Worm (Caenorhabditis elegans) whole organism, L3 larva: Measurements from ENCODE around the gene dyf-6.

Source experiments
- R02D3.7 ChIP-seq: fragments of 150-350 bp; optimal IDR thresholded peaks from 2 replicates; lab custom pipeline; 2014; ENCODE audit warnings: missing biosample characterization, missing genetic modification characterization
- ZK546.5 ChIP-seq: sonication (generic microtip); optimal IDR thresholded peaks from 2 replicates; lab custom pipeline; 2017; ENCODE audit warnings: missing biosample characterization, missing genetic modification characterization
- aly-2 ChIP-seq: fragments of 150-350 bp; optimal IDR thresholded peaks from 2 replicates; lab custom pipeline; 2014; ENCODE audit warnings: missing biosample characterization, missing genetic modification characterization
- ama-1 ChIP-seq: fragments of 150-350 bp; optimal IDR thresholded peaks from 2 replicates; lab custom pipeline; 2018
- ceh-16 ChIP-seq: sonication (generic microtip); optimal IDR thresholded peaks from 2 replicates; lab custom pipeline; 2017; ENCODE audit warnings: missing biosample characterization, missing genetic modification characterization
- ceh-28 ChIP-seq: fragments of 150-350 bp; optimal IDR thresholded peaks from 2 replicates; lab custom pipeline; 2014; ENCODE audit warnings: missing biosample characterization, missing genetic modification reagents, missing genetic modification characterization
- ceh-82 ChIP-seq: fragments of 150-350 bp; optimal IDR thresholded peaks from 2 replicates; lab custom pipeline; 2014; ENCODE audit warnings: missing biosample characterization, missing genetic modification characterization
- ceh-9 ChIP-seq: sonication (generic microtip); optimal IDR thresholded peaks from 2 replicates; lab custom pipeline; 2018; ENCODE audit warnings: missing biosample characterization, missing genetic modification characterization
- daf-12 ChIP-seq: fragments of 150-350 bp; optimal IDR thresholded peaks from 2 replicates; lab custom pipeline; 2014; ENCODE audit warnings: missing biosample characterization, missing genetic modification reagents, missing genetic modification characterization
- egl-27 ChIP-seq: sonication (generic microtip); optimal IDR thresholded peaks from 4 replicates; lab custom pipeline; 2017; ENCODE audit warnings: missing biosample characterization, missing genetic modification reagents, missing genetic modification characterization
- egl-5 ChIP-seq: fragments of 150-350 bp; optimal IDR thresholded peaks from 2 replicates; lab custom pipeline; 2017; ENCODE audit warnings: missing biosample characterization, missing genetic modification reagents, missing genetic modification characterization, inconsistent platforms
- elt-1 ChIP-seq: fragments of 150-350 bp; optimal IDR thresholded peaks from 2 replicates; lab custom pipeline; 2014; ENCODE audit warnings: missing biosample characterization, missing genetic modification characterization
- elt-2 ChIP-seq: sonication (generic microtip); optimal IDR thresholded peaks from 2 replicates; lab custom pipeline; 2016; ENCODE audit warnings: missing genetic modification reagents, mild to moderate bottlenecking, missing genetic modification characterization, missing compliant biosample characterization
- elt-3 ChIP-seq, 3 experiments: fragments of 150-350 bp in 1 of 3; sonication (generic microtip) in 2 of 3; optimal IDR thresholded peaks; 2 replicates in 2 of 3; 4 replicates in 1 of 3; lab custom pipeline; 2014 to 2017; ENCODE audit warnings: missing biosample characterization in 3 of 3, missing genetic modification characterization in 3 of 3
- eor-1 ChIP-seq, 2 experiments: fragments of 150-350 bp; optimal IDR thresholded peaks; 2 replicates each; lab custom pipeline; 2014 to 2018; ENCODE audit warnings: missing biosample characterization in 2 of 2, missing genetic modification characterization in 2 of 2
- fkh-10 ChIP-seq: sonication (generic microtip); optimal IDR thresholded peaks from 2 replicates; lab custom pipeline; 2017; ENCODE audit warnings: missing biosample characterization, missing genetic modification reagents, missing genetic modification characterization
- fkh-2 ChIP-seq: fragments of 150-350 bp; optimal IDR thresholded peaks from 2 replicates; lab custom pipeline; 2014; ENCODE audit warnings: missing biosample characterization, missing genetic modification reagents, missing genetic modification characterization
- fos-1 ChIP-seq: fragments of 150-350 bp; optimal IDR thresholded peaks from 2 replicates; lab custom pipeline; 2014; ENCODE audit warnings: missing biosample characterization, missing genetic modification characterization
- hmg-11 ChIP-seq: sonication (generic microtip); optimal IDR thresholded peaks from 2 replicates; lab custom pipeline; 2016; ENCODE audit warnings: missing genetic modification characterization, missing compliant biosample characterization
- jun-1 ChIP-seq: fragments of 150-350 bp; optimal IDR thresholded peaks from 2 replicates; lab custom pipeline; 2014; ENCODE audit warnings: missing biosample characterization, missing genetic modification reagents, missing genetic modification characterization
- lin-15B ChIP-seq: fragments of 150-350 bp; optimal IDR thresholded peaks from 2 replicates; lab custom pipeline; 2014; ENCODE audit warnings: missing biosample characterization, missing genetic modification characterization
- lin-39 ChIP-seq: fragments of 150-350 bp; optimal IDR thresholded peaks from 2 replicates; lab custom pipeline; 2018; ENCODE audit warnings: missing biosample characterization, missing genetic modification reagents, missing genetic modification characterization
- lsy-12 ChIP-seq: sonication (generic microtip); optimal IDR thresholded peaks from 2 replicates; lab custom pipeline; 2016; ENCODE audit warnings: mild to moderate bottlenecking, missing genetic modification characterization, missing compliant biosample characterization
- mdl-1 ChIP-seq: fragments of 150-350 bp; optimal IDR thresholded peaks from 2 replicates; lab custom pipeline; 2014; ENCODE audit warnings: missing biosample characterization, missing genetic modification characterization
- mml-1 ChIP-seq: fragments of 150-350 bp; sonication (generic microtip); optimal IDR thresholded peaks from 3 replicates; lab custom pipeline; 2014; ENCODE audit warnings: missing biosample characterization, missing genetic modification characterization
- nfya-1 ChIP-seq: sonication (generic microtip); optimal IDR thresholded peaks from 2 replicates; lab custom pipeline; 2017; ENCODE audit warnings: missing genetic modification characterization, mild to moderate bottlenecking, missing compliant biosample characterization, antibody characterized with exemption, moderate library complexity; ENCODE audit not compliant: insufficient read depth
- nhr-11 ChIP-seq: fragments of 150-350 bp; optimal IDR thresholded peaks from 2 replicates; lab custom pipeline; 2014; ENCODE audit warnings: missing biosample characterization, missing genetic modification characterization
- nhr-12 ChIP-seq: fragments of 150-350 bp; optimal IDR thresholded peaks from 2 replicates; lab custom pipeline; 2014; ENCODE audit warnings: missing biosample characterization, missing genetic modification characterization
- nhr-23 ChIP-seq: fragments of 150-350 bp; optimal IDR thresholded peaks from 2 replicates; lab custom pipeline; 2014; ENCODE audit warnings: missing biosample characterization, missing genetic modification reagents, missing genetic modification characterization
- nhr-237 ChIP-seq: fragments of 150-350 bp; optimal IDR thresholded peaks from 2 replicates; lab custom pipeline; 2014; ENCODE audit warnings: missing biosample characterization, missing genetic modification characterization
- nhr-25 ChIP-seq: sonication (generic microtip); optimal IDR thresholded peaks from 2 replicates; lab custom pipeline; 2017; ENCODE audit warnings: missing biosample characterization, missing genetic modification characterization
- nhr-28 ChIP-seq: fragments of 150-350 bp; optimal IDR thresholded peaks from 2 replicates; lab custom pipeline; 2014; ENCODE audit warnings: missing biosample characterization, missing genetic modification characterization
- nhr-43 ChIP-seq: sonication (generic microtip); optimal IDR thresholded peaks from 2 replicates; lab custom pipeline; 2016; ENCODE audit warnings: mild to moderate bottlenecking, missing genetic modification characterization, missing compliant biosample characterization; ENCODE audit not compliant: poor library complexity, severe bottlenecking
- nhr-67 ChIP-seq: fragments of 150-350 bp; optimal IDR thresholded peaks from 2 replicates; lab custom pipeline; 2014; ENCODE audit warnings: missing biosample characterization, missing genetic modification characterization
- nhr-76 ChIP-seq: fragments of 150-350 bp; sonication (generic microtip); optimal IDR thresholded peaks from 5 replicates; lab custom pipeline; 2014; ENCODE audit warnings: missing biosample characterization, missing genetic modification characterization
- nhr-77 ChIP-seq: fragments of 150-350 bp; optimal IDR thresholded peaks from 2 replicates; lab custom pipeline; 2014; ENCODE audit warnings: missing biosample characterization, missing genetic modification characterization
- pha-4 ChIP-seq: fragments of 150-350 bp; optimal IDR thresholded peaks from 2 replicates; lab custom pipeline; 2014; ENCODE audit warnings: missing biosample characterization, missing genetic modification reagents, missing genetic modification characterization
- pqm-1 ChIP-seq: fragments of 150-350 bp; optimal IDR thresholded peaks from 2 replicates; lab custom pipeline; 2017; ENCODE audit warnings: missing biosample characterization, missing genetic modification characterization, inconsistent platforms
- sea-2 ChIP-seq: fragments of 150-350 bp; sonication (generic microtip); optimal IDR thresholded peaks from 4 replicates; lab custom pipeline; 2014; ENCODE audit warnings: missing biosample characterization, missing genetic modification reagents, missing genetic modification characterization
- skn-1 ChIP-seq: fragments of 150-350 bp; optimal IDR thresholded peaks from 2 replicates; lab custom pipeline; 2014; ENCODE audit warnings: missing biosample characterization, missing genetic modification characterization
- snpc-4 ChIP-seq: fragments of 150-350 bp; optimal IDR thresholded peaks from 2 replicates; lab custom pipeline; 2014; ENCODE audit warnings: missing biosample characterization, missing genetic modification characterization
- tbx-2 ChIP-seq: sonication (generic microtip); optimal IDR thresholded peaks from 2 replicates; lab custom pipeline; 2016; ENCODE audit warnings: mild to moderate bottlenecking, missing genetic modification characterization, missing compliant biosample characterization
- unc-39 ChIP-seq: sonication (generic microtip); optimal IDR thresholded peaks from 4 replicates; lab custom pipeline; 2017; ENCODE audit warnings: missing biosample characterization, missing genetic modification characterization
- unc-62 ChIP-seq: fragments of 150-350 bp; sonication (generic microtip); optimal IDR thresholded peaks from 4 replicates; lab custom pipeline; 2014; ENCODE audit warnings: missing biosample characterization, missing genetic modification reagents, missing genetic modification characterization
- zag-1 ChIP-seq: fragments of 150-350 bp; optimal IDR thresholded peaks from 2 replicates; lab custom pipeline; 2014; ENCODE audit warnings: missing biosample characterization, missing genetic modification characterization
- ztf-11 ChIP-seq: fragments of 150-350 bp; optimal IDR thresholded peaks from 2 replicates; lab custom pipeline; 2014; ENCODE audit warnings: missing biosample characterization, missing genetic modification characterization
- ztf-4 ChIP-seq: fragments of 150-350 bp; optimal IDR thresholded peaks from 2 replicates; lab custom pipeline; 2014; ENCODE audit warnings: missing biosample characterization, missing genetic modification characterization

Gene dyf-6

DNA sequence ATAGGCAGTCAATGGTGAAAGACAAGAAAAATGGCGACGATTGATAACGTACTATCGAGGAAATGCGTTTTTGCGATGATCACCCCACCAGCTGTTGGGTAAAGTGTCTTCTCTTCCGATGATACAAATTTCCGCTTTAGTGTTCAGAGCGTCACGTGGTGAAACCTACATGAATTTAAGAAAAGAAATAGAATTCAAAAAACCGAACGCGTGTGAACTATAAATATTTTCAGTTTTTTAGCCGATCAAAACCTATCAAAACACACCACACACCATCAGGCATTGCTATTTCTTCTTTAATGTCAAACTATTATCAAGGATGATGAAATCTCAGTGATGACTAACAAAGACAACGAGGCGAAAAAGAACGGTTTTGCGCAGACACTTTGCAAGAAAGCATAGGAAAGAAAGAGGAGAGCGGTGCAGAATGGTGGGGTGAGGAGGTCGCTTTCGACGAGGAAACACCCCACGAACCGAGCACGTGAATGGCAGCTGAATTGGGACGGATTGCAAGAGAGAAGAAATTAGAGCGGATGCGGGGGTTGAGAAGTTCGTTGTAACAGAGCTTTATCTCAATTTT is 54.2 kb downstream of the dyf-6 start:
- TF ChIP-seq lsy-12 (tag; lab: Kevin White, UChicago) (no peak), lin-39 (peak; percentile 42), ama-1 (lab: Kevin White, UChicago) (no peak), ztf-11 (tag; lab: Kevin White, UChicago) (no peak), tbx-2 (tag; lab: Kevin White, UChicago) (no peak), nhr-67 (tag; lab: Kevin White, UChicago) (no peak), unc-62 (GFP tag; lab: Kevin White, UChicago) (no peak), fos-1 (no peak), jun-1 (tag; lab: Kevin White, UChicago) (peak; percentile 14), aly-2 (no peak), nhr-77 (tag; lab: Kevin White, UChicago) (no peak), nfya-1 (peak; percentile 35), elt-2 (tag; lab: Kevin White, UChicago) (peak; percentile 85), R02D3.7 (tag; lab: Kevin White, UChicago) (no peak), nhr-25 (tag; lab: Kevin White, UChicago) (peak; percentile 42), nhr-28 (tag; lab: Kevin White, UChicago) (no peak), ceh-82 (tag; lab: Kevin White, UChicago) (no peak), skn-1 (tag; lab: Kevin White, UChicago) (no peak), zag-1 (no peak), nhr-43 (tag; lab: Kevin White, UChicago) (peak; percentile 31), eor-1 (tag; optimal IDR thresholded peaks at IDR 0.05; lab: Kevin White, UChicago) (no peak), egl-27 (tag; lab: Kevin White, UChicago) (no peak), unc-39 (tag; lab: Kevin White, UChicago) (no peak), elt-3 (tag; optimal IDR thresholded peaks at IDR 0.05; lab: Kevin White, UChicago) (peak in 1 of 3 experiments; percentile 16), ceh-28 (tag; lab: Kevin White, UChicago) (no peak), snpc-4 (tag; lab: Kevin White, UChicago) (no peak), lin-15B (tag; lab: Kevin White, UChicago) (no peak), hmg-11 (tag; lab: Kevin White, UChicago) (no peak), nhr-23 (tag; lab: Kevin White, UChicago) (peak; percentile 70), ceh-16 (tag; lab: Kevin White, UChicago) (no peak), ZK546.5 (tag; lab: Kevin White, UChicago) (no peak), fkh-10 (GFP tag; lab: Kevin White, UChicago) (no peak), elt-1 (tag; lab: Kevin White, UChicago) (no peak), nhr-76 (tag; lab: Kevin White, UChicago) (no peak), ztf-4 (tag; lab: Kevin White, UChicago) (no peak), pha-4 (tag; lab: Kevin White, UChicago) (peak; percentile 44), mml-1 (tag; lab: Kevin White, UChicago) (peak; percentile 91), nhr-12 (tag; lab: Kevin White, UChicago) (no peak), pqm-1 (tag; lab: Kevin White, UChicago) (peak; percentile 63), ceh-9 (tag; lab: Kevin White, UChicago) (no peak), nhr-237 (tag; lab: Kevin White, UChicago) (no peak), nhr-11 (tag; lab: Kevin White, UChicago) (no peak), sea-2 (GFP tag; lab: Kevin White, UChicago) (no peak), egl-5 (tag; lab: Kevin White, UChicago) (no peak), fkh-2 (tag; lab: Kevin White, UChicago) (no peak), mdl-1 (tag; lab: Kevin White, UChicago) (peak; percentile 30), daf-12 (no peak)
- TF ChIP-seq, all 47 proteins: peak for 12
